Fruit fly (Drosophila melanogaster): ENCODE results near the gene CG4766.

The CG4766 gene

DNA sequence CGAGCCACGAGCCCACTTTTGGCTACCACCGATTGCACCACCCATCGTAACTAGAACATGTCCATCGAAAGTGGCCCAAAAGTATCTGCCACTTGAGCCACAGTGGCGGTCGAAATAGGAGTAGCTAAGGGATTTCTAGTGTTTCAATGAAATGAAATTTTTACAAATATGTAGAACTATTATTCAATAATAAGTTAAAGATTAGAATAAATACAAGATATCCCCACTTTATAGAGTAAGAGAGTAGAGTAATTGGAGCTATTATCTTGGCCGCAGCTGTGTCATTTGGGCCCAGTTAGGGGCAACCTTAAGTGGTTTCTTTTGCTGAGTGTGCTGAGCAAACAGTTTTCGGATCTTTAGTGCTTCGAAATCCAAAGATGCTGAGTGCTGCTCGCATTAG lies 11.2 kb downstream of the CG4766 start:
- no peak for TF ChIP-seq GATAd (GFP tag; optimal IDR thresholded peaks at IDR 0.05)
- no peak for TF ChIP-seq Rel (GFP tag; optimal IDR thresholded peaks at IDR 0.05)
- TF ChIP-seq Rel (tag; optimal IDR thresholded peaks at IDR 0.05), result no peak
- no peak for TF ChIP-seq OdsH (GFP tag; optimal IDR thresholded peaks at IDR 0.05)
- TF ChIP-seq Jra (GFP tag; optimal IDR thresholded peaks at IDR 0.05), result no peak
- no peak for TF ChIP-seq sage (GFP tag; optimal IDR thresholded peaks at IDR 0.05)
- TF ChIP-seq tai (GFP tag; optimal IDR thresholded peaks at IDR 0.05), result no peak
- TF ChIP-seq Vsx2 (GFP tag; optimal IDR thresholded peaks at IDR 0.05; ENCODE audit: partially characterized antibody), result no peak

DNA sequence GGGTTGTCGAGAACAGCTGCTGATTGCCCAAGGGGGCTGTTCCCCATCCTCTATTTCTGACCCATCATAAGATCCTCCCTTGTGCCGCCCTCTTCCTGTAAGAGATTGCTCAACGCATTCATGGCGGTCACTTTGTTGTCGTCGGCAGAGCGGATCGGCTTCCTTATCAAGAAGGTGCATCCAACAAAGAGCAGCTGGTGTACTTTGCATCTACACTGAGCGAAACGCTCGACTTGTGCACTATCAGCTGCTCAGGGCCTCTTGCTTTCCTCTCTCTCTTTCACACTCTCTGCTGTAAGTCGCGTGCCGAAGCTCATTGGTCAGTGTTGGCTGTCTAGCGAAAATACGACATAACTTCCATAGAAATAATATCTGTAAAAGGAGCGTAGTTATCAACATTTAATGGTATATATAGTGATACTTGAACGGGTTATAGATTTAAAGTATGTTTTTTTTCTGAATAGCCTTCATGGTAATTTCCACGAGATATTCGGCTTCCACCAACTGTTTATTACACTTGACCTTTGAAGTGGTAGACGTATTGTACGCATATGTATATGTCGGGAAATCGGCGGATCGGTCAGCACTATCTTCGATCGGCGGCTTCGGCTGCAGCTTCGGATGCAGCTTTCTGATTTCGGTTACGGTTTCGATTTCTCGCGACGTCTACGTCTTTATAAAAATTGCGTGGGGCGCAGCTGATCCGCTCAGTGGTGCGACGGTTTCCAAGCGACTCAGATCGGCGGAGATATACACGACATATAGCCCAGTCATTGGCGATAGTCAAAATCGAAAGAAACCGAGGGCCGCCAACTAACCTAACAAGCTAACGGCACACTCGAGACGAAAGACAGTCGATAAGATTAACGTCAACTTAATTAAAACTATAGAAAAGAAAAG lies 12.3 kb downstream of the CG4766 start, which contains the start of gene CG5966:
Gene CG5966 (plus strand): TSS at position 704 of the 900 bp plus-strand sequence.
- TF ChIP-seq CG9705 (GFP tag; optimal IDR thresholded peaks at IDR 0.05) (no peak), tai (GFP tag; optimal IDR thresholded peaks at IDR 0.05) (no peak), dsf (GFP tag; optimal IDR thresholded peaks at IDR 0.05; ENCODE audit: borderline replicate concordance) (no peak), HLH106 (tag; optimal IDR thresholded peaks at IDR 0.05) (no peak), brk (GFP tag; optimal IDR thresholded peaks at IDR 0.05) (no peak), Rel (GFP tag; optimal IDR thresholded peaks at IDR 0.05) (no peak), Rel (tag; optimal IDR thresholded peaks at IDR 0.05) (no peak), Abd-B (GFP tag; optimal IDR thresholded peaks at IDR 0.05) (no peak), h (GFP tag; optimal IDR thresholded peaks at IDR 0.05) (peak; percentile 35), GATAd (GFP tag; optimal IDR thresholded peaks at IDR 0.05) (no peak), sv (GFP tag; optimal IDR thresholded peaks at IDR 0.05) (no peak), Hnf4 (GFP tag; optimal IDR thresholded peaks at IDR 0.05) (peak; percentile 57), rgr (GFP tag; optimal IDR thresholded peaks at IDR 0.05) (no peak), woc (GFP tag; optimal IDR thresholded peaks at IDR 0.05) (peak; percentile 20), N (GFP tag; optimal IDR thresholded peaks at IDR 0.05) (no peak), Myc (optimal IDR thresholded peaks at IDR 0.05) (peak; percentile 70), Sp1 (GFP tag; optimal IDR thresholded peaks at IDR 0.05) (no peak), Dfd (GFP tag; optimal IDR thresholded peaks at IDR 0.05) (no peak)

DNA sequence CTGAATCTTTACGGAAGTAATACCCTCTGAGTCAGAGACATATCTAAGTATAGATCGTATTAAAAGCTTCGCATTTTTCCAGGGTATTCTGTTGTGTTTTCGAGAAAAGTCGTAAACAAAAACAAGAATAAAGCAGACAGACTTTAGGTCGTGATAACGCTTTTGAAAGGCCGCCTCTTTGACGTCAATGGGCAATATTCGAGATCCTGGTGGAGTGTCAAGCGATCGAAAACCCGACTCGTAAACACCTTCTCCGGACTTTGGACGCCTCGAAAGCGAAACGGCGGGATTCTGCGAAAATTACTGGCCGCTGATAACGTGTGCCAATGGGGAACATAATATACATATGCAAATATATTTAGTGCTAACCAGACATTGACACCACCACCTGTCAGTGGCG lies 13.2 kb downstream of the CG4766 start:
- no peak for TF ChIP-seq Myc (optimal IDR thresholded peaks at IDR 0.05)
- TF ChIP-seq dsf (GFP tag; optimal IDR thresholded peaks at IDR 0.05; ENCODE audit: borderline replicate concordance), result no peak
- TF ChIP-seq usp (GFP tag; optimal IDR thresholded peaks at IDR 0.05), result no peak
- no peak for TF ChIP-seq CrebA (GFP tag; optimal IDR thresholded peaks at IDR 0.05; ENCODE audit: borderline replicate concordance)
- TF ChIP-seq h (GFP tag; optimal IDR thresholded peaks at IDR 0.05), result no peak

DNA sequence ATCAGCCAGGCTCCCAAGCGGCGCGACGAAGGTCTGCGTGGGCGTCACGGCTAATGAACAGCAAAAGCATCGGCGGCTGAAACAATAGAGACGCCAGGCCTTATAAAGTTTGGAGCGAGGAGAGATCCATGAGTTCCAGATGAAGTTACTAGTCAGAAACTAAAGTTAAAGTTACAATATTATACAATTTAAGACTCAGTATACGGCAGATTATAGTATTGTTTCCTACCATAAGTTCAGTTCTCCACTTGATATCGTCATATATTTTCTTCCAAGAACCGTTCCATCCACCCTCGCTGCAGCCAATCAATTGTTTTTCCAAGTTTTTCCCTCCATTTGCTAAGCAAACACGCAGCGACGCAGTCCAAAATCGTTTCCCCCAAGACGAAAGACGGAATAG lies 17.2 kb downstream of the CG4766 start:
- TF ChIP-seq fru (GFP tag; optimal IDR thresholded peaks at IDR 0.05) (no peak), N (GFP tag; optimal IDR thresholded peaks at IDR 0.05) (no peak), dsf (GFP tag; optimal IDR thresholded peaks at IDR 0.05; ENCODE audit: borderline replicate concordance) (no peak), foxo (GFP tag; optimal IDR thresholded peaks at IDR 0.05) (no peak), br (GFP tag; optimal IDR thresholded peaks at IDR 0.05) (no peak)

DNA sequence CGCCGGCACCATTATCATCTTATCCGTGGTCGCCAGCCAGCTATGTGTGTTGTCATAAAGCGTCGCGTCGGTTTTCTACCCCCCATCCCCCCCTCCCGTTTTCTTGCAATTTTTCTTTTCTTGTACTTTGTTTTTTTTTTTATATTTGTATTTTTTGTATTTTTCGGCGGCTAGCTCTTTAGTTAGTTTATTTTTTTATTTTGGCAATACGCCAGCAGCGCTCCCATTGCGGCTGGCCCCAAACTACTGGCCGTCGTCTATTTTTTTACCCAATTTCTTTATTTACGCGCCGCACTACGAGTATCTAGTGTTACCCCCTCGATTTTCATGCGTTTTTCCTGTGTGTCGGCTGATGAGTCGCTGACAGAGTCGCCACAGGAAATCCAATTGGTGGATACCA lies 19.2 kb downstream of the CG4766 start:
- TF ChIP-seq h (GFP tag; optimal IDR thresholded peaks at IDR 0.05), result no peak
- TF ChIP-seq Sp1 (GFP tag; optimal IDR thresholded peaks at IDR 0.05), result no peak
- no peak for TF ChIP-seq Jra (GFP tag; optimal IDR thresholded peaks at IDR 0.05)
- no peak for TF ChIP-seq Hnf4 (GFP tag; optimal IDR thresholded peaks at IDR 0.05)
- no peak for TF ChIP-seq lola (GFP tag; optimal IDR thresholded peaks at IDR 0.05)
- no peak for TF ChIP-seq usp (GFP tag; optimal IDR thresholded peaks at IDR 0.05)
- TF ChIP-seq Vsx2 (GFP tag; optimal IDR thresholded peaks at IDR 0.05; ENCODE audit: partially characterized antibody), result no peak
- no peak for TF ChIP-seq Mio (GFP tag; optimal IDR thresholded peaks at IDR 0.05)
- TF ChIP-seq Hr83 (GFP tag; optimal IDR thresholded peaks at IDR 0.05; ENCODE audit: poor library complexity, severe bottlenecking), result no peak
- TF ChIP-seq psq (GFP tag; optimal IDR thresholded peaks at IDR 0.05), result no peak
- TF ChIP-seq pan (optimal IDR thresholded peaks at IDR 0.05), result no peak
- no peak for TF ChIP-seq Myc (optimal IDR thresholded peaks at IDR 0.05)
- no peak for TF ChIP-seq brk (GFP tag; optimal IDR thresholded peaks at IDR 0.05)
- TF ChIP-seq OdsH (GFP tag; optimal IDR thresholded peaks at IDR 0.05), result no peak
- TF ChIP-seq fru (GFP tag; optimal IDR thresholded peaks at IDR 0.05), result no peak
- no peak for TF ChIP-seq N (GFP tag; optimal IDR thresholded peaks at IDR 0.05)
- TF ChIP-seq Abd-B (GFP tag; optimal IDR thresholded peaks at IDR 0.05), result no peak
- no peak for TF ChIP-seq foxo (GFP tag; optimal IDR thresholded peaks at IDR 0.05)
- no peak for TF ChIP-seq CrebA (GFP tag; optimal IDR thresholded peaks at IDR 0.05; ENCODE audit: borderline replicate concordance)
